Fruit fly (Drosophila melanogaster) whole organism, prepupa: Measurements from ENCODE around the gene CG14427.

Experiments
- Blimp-1 ChIP-seq: fragments of 200-800 bp; sonication (Bioruptor generic); optimal IDR thresholded peaks from 3 replicates; lab custom pipeline; 2017; ENCODE audit warnings: missing biosample characterization, missing genetic modification characterization, mild to moderate bottlenecking, moderate library complexity, missing genetic modification reagents
- CG10669 ChIP-seq: fragments of 200-800 bp; sonication (Bioruptor generic); optimal IDR thresholded peaks from 3 replicates; lab custom pipeline; 2018; ENCODE audit warnings: missing biosample characterization, mild to moderate bottlenecking, missing genetic modification characterization, moderate library complexity
- CG11762 ChIP-seq: fragments of 200-800 bp; sonication (Bioruptor generic); optimal IDR thresholded peaks from 3 replicates; lab custom pipeline; 2016; ENCODE audit warnings: missing biosample characterization, missing genetic modification characterization; ENCODE audit not compliant: insufficient read depth
- CG11902 ChIP-seq: fragments of 200-800 bp; sonication (Bioruptor generic); optimal IDR thresholded peaks from 3 replicates; lab custom pipeline; 2016; ENCODE audit warnings: missing biosample characterization, missing genetic modification characterization
- CG15336 ChIP-seq: fragments of 200-800 bp; sonication (Bioruptor generic); IDR thresholded peaks from 2 replicates; pipeline ENCODE4 v1.3.6; 2022; ENCODE audit warnings: missing biosample characterization, missing genetic modification characterization
- CG16779 ChIP-seq: fragments of 200-800 bp; sonication (Bioruptor generic); optimal IDR thresholded peaks from 3 replicates; lab custom pipeline; 2017; ENCODE audit warnings: missing biosample characterization, mild to moderate bottlenecking, missing genetic modification characterization
- CG3032 ChIP-seq: fragments of 200-800 bp; optimal IDR thresholded peaks from 2 replicates; lab custom pipeline; 2019; ENCODE audit warnings: missing biosample characterization, mild to moderate bottlenecking, missing genetic modification characterization, moderate library complexity
- CG31627 ChIP-seq: fragments of 200-800 bp; sonication (Bioruptor generic); optimal IDR thresholded peaks from 3 replicates; lab custom pipeline; 2016; ENCODE audit warnings: missing biosample characterization, missing genetic modification characterization
- CG32006 ChIP-seq: fragments of 200-800 bp; sonication (Bioruptor generic); optimal IDR thresholded peaks from 3 replicates; lab custom pipeline; 2017; ENCODE audit warnings: missing biosample characterization, mild to moderate bottlenecking, missing genetic modification characterization
- CG34406 ChIP-seq: fragments of 200-800 bp; sonication (Bioruptor generic); optimal IDR thresholded peaks from 3 replicates; lab custom pipeline; 2016; ENCODE audit warnings: missing biosample characterization, missing genetic modification characterization
- CG4318 ChIP-seq: fragments of 200-800 bp; sonication (Bioruptor generic); optimal IDR thresholded peaks from 3 replicates; lab custom pipeline; 2017; ENCODE audit warnings: missing biosample characterization, mild to moderate bottlenecking, missing genetic modification characterization
- CG6792 ChIP-seq: fragments of 200-800 bp; sonication (Bioruptor generic); optimal IDR thresholded peaks from 3 replicates; lab custom pipeline; 2016; ENCODE audit warnings: missing biosample characterization, missing genetic modification characterization
- CG6808 ChIP-seq: fragments of 200-800 bp; sonication (Bioruptor generic); optimal IDR thresholded peaks from 3 replicates; lab custom pipeline; 2017; ENCODE audit warnings: missing biosample characterization, missing genetic modification characterization, mild to moderate bottlenecking, moderate library complexity, missing genetic modification reagents
- CG7368 ChIP-seq: fragments of 200-800 bp; sonication (Bioruptor generic); optimal IDR thresholded peaks from 3 replicates; lab custom pipeline; 2016; ENCODE audit warnings: missing biosample characterization, missing genetic modification characterization
- CG8119 ChIP-seq: fragments of 200-800 bp; sonication (Bioruptor generic); IDR thresholded peaks from 3 replicates; pipeline ENCODE4 v1.3.6; 2022; ENCODE audit warnings: missing biosample characterization, missing genetic modification characterization
- CG8319 ChIP-seq: fragments of 200-800 bp; sonication (Bioruptor generic); optimal IDR thresholded peaks from 3 replicates; lab custom pipeline; 2016; ENCODE audit warnings: missing biosample characterization, missing genetic modification characterization
- CG8632 ChIP-seq: fragments of 200-800 bp; sonication (Bioruptor generic); optimal IDR thresholded peaks from 3 replicates; lab custom pipeline; 2016; ENCODE audit warnings: missing biosample characterization, missing genetic modification characterization
- Eip75B ChIP-seq: fragments of 200-800 bp; sonication (Bioruptor generic); optimal IDR thresholded peaks from 3 replicates; lab custom pipeline; 2016; ENCODE audit warnings: missing biosample characterization, missing genetic modification characterization
- Eip93F ChIP-seq: fragments of 200-800 bp; sonication (Bioruptor generic); optimal IDR thresholded peaks from 2 replicates; lab custom pipeline; 2016; ENCODE audit warnings: missing biosample characterization, mild to moderate bottlenecking, missing genetic modification characterization
- Ets21C ChIP-seq: fragments of 200-800 bp; sonication (Bioruptor generic); optimal IDR thresholded peaks from 3 replicates; lab custom pipeline; 2016; ENCODE audit warnings: missing biosample characterization, missing genetic modification characterization
- Gug ChIP-seq: fragments of 200-800 bp; sonication (Bioruptor generic); IDR thresholded peaks from 2 replicates; pipeline ENCODE4 v1.3.6; 2022; ENCODE audit warnings: missing biosample characterization, missing genetic modification characterization
- Hr38 ChIP-seq: sonication (Bioruptor generic); optimal IDR thresholded peaks from 2 replicates; lab custom pipeline; 2016; ENCODE audit warnings: missing biosample characterization, missing genetic modification characterization
- Hr4 ChIP-seq: fragments of 200-800 bp; sonication (Bioruptor generic); optimal IDR thresholded peaks from 3 replicates; lab custom pipeline; 2016; ENCODE audit warnings: missing biosample characterization, missing genetic modification characterization
- Lpt ChIP-seq: fragments of 200-800 bp; sonication (Bioruptor generic); optimal IDR thresholded peaks from 3 replicates; lab custom pipeline; 2016; ENCODE audit warnings: missing biosample characterization, missing genetic modification characterization
- OdsH ChIP-seq: fragments of 200-800 bp; sonication (Bioruptor generic); optimal IDR thresholded peaks from 3 replicates; lab custom pipeline; 2016; ENCODE audit warnings: missing biosample characterization, missing genetic modification characterization
- Smox ChIP-seq: fragments of 200-800 bp; sonication (Bioruptor generic); optimal IDR thresholded peaks from 3 replicates; lab custom pipeline; 2016; ENCODE audit warnings: missing biosample characterization, missing genetic modification characterization
- Sox102F ChIP-seq: fragments of 200-800 bp; sonication (Bioruptor generic); optimal IDR thresholded peaks from 2 replicates; lab custom pipeline; 2016; ENCODE audit warnings: missing biosample characterization, mild to moderate bottlenecking, missing genetic modification characterization
- Sox14 ChIP-seq: fragments of 200-800 bp; sonication (Bioruptor generic); optimal IDR thresholded peaks from 3 replicates; lab custom pipeline; 2016; ENCODE audit warnings: missing biosample characterization, missing genetic modification characterization
- Sox15 ChIP-seq: fragments of 200-800 bp; sonication (Bioruptor generic); optimal IDR thresholded peaks from 3 replicates; lab custom pipeline; 2016; ENCODE audit warnings: missing biosample characterization, missing genetic modification characterization
- achi ChIP-seq: fragments of 200-800 bp; sonication (Bioruptor generic); optimal IDR thresholded peaks from 3 replicates; lab custom pipeline; 2016; ENCODE audit warnings: missing biosample characterization, missing genetic modification characterization
- acj6 ChIP-seq: fragments of 200-800 bp; sonication (Bioruptor generic); optimal IDR thresholded peaks from 3 replicates; lab custom pipeline; 2016; ENCODE audit warnings: missing biosample characterization, missing genetic modification characterization
- cyc ChIP-seq: fragments of 200-800 bp; sonication (Bioruptor generic); optimal IDR thresholded peaks from 3 replicates; lab custom pipeline; 2016; ENCODE audit warnings: missing biosample characterization, missing genetic modification characterization
- dac ChIP-seq: fragments of 200-800 bp; sonication (Bioruptor generic); optimal IDR thresholded peaks from 2 replicates; lab custom pipeline; 2017; ENCODE audit warnings: missing biosample characterization, mild to moderate bottlenecking, missing genetic modification characterization
- dsx ChIP-seq: fragments of 200-800 bp; optimal IDR thresholded peaks from 3 replicates; lab custom pipeline; 2019; ENCODE audit warnings: missing biosample characterization, mild to moderate bottlenecking, missing genetic modification characterization, moderate library complexity; ENCODE audit not compliant: poor library complexity, severe bottlenecking
- eg ChIP-seq: fragments of 200-800 bp; sonication (Bioruptor generic); IDR thresholded peaks from 3 replicates; pipeline ENCODE4 v1.3.6; 2022; ENCODE audit warnings: missing biosample characterization, missing genetic modification characterization
- fd59A ChIP-seq: fragments of 200-800 bp; sonication (Bioruptor generic); optimal IDR thresholded peaks from 2 replicates; lab custom pipeline; 2017; ENCODE audit warnings: missing biosample characterization, mild to moderate bottlenecking, missing genetic modification characterization, missing genetic modification reagents
- fd85E ChIP-seq: fragments of 200-800 bp; sonication (Bioruptor generic); optimal IDR thresholded peaks from 3 replicates; lab custom pipeline; 2016; ENCODE audit warnings: missing biosample characterization, missing genetic modification characterization
- fkh ChIP-seq: fragments of 200-800 bp; sonication (Bioruptor generic); optimal IDR thresholded peaks from 3 replicates; lab custom pipeline; 2017; ENCODE audit warnings: missing biosample characterization, mild to moderate bottlenecking, missing genetic modification characterization, moderate library complexity
- lz ChIP-seq: fragments of 200-800 bp; sonication (Bioruptor generic); optimal IDR thresholded peaks from 3 replicates; lab custom pipeline; 2016; ENCODE audit warnings: missing biosample characterization, missing genetic modification characterization
- salr ChIP-seq, 2 experiments: fragments of 200-800 bp; sonication (Bioruptor generic); optimal IDR thresholded peaks; 3 replicates each; lab custom pipeline; 2016 to 2018; ENCODE audit warnings: missing biosample characterization in 2 of 2, missing genetic modification characterization in 2 of 2, mild to moderate bottlenecking in 1 of 2
- spab ChIP-seq: fragments of 200-800 bp; sonication (Bioruptor generic); optimal IDR thresholded peaks from 2 replicates; lab custom pipeline; 2017; ENCODE audit warnings: missing biosample characterization, mild to moderate bottlenecking, missing genetic modification characterization, missing genetic modification reagents
- ss ChIP-seq, 2 experiments: fragments of 200-800 bp; sonication (Bioruptor generic); optimal IDR thresholded peaks; 2 replicates in 1 of 2; 3 replicates in 1 of 2; lab custom pipeline; 2017 to 2018; ENCODE audit warnings: mild to moderate bottlenecking in 2 of 2, missing biosample characterization in 2 of 2, missing genetic modification characterization in 2 of 2, moderate library complexity in 1 of 2
- svp ChIP-seq: fragments of 200-800 bp; sonication (Bioruptor generic); peaks from one replicate; lab custom pipeline; 2016; ENCODE audit warnings: missing biosample characterization, missing genetic modification characterization
- topi ChIP-seq: fragments of 200-800 bp; sonication (Bioruptor generic); optimal IDR thresholded peaks from 3 replicates; lab custom pipeline; 2016; ENCODE audit warnings: missing biosample characterization, missing genetic modification characterization

The CG14427 gene

dm6 chrX:7014931-7015428 is 25.4 kb upstream of the CG14427 start (continued):
- no peak for TF ChIP-seq CG11902 (GFP tag; lab: Kevin White, UChicago)
- TF ChIP-seq CG6808 (GFP tag; lab: Kevin White, UChicago): peak; percentile 23
- TF ChIP-seq cyc (GFP tag; lab: Kevin White, UChicago): peak; percentile 11
- TF ChIP-seq eg (GFP tag; lab: Robert Waterston, UW): peak; percentile 60; the same call in 2 of the 3 replicates
- TF ChIP-seq Eip75B (GFP tag; lab: Kevin White, UChicago): peak; percentile 71
- peak; percentile 37 for TF ChIP-seq CG31627 (GFP tag; lab: Kevin White, UChicago)
- peak; percentile 32 for TF ChIP-seq CG6792 (GFP tag; lab: Kevin White, UChicago)
- peak; percentile 82 for TF ChIP-seq CG3032
- no peak for TF ChIP-seq dac (GFP tag; lab: Kevin White, UChicago)
- no peak for TF ChIP-seq Hr38 (GFP tag; lab: Kevin White, UChicago)
- peak; percentile 10 for TF ChIP-seq Sox102F (GFP tag; lab: Kevin White, UChicago)
- peak; percentile 39 for TF ChIP-seq fkh (GFP tag; lab: Kevin White, UChicago)
- no peak for TF ChIP-seq CG10669 (GFP tag; lab: Kevin White, UChicago)
- TF ChIP-seq Sox15: no peak
- peak; percentile 85 for TF ChIP-seq svp (GFP tag; lab: Kevin White, UChicago)
- no peak for TF ChIP-seq spab (GFP tag; lab: Kevin White, UChicago)
- TF ChIP-seq CG11762: peak; percentile 20
- no peak for TF ChIP-seq CG4318 (GFP tag; lab: Kevin White, UChicago)
- peak; percentile 27 for TF ChIP-seq dsx
- peak; percentile 61 for TF ChIP-seq Hr4 (GFP tag; lab: Kevin White, UChicago)
- TF ChIP-seq CG34406: peak; percentile 5
- TF ChIP-seq Lpt: no peak
- TF ChIP-seq CG8632: peak; percentile 23
- peak; percentile 12 for TF ChIP-seq Ets21C
- peak; percentile 48 for TF ChIP-seq OdsH
- TF ChIP-seq CG16779: peak; percentile 30

DNA sequence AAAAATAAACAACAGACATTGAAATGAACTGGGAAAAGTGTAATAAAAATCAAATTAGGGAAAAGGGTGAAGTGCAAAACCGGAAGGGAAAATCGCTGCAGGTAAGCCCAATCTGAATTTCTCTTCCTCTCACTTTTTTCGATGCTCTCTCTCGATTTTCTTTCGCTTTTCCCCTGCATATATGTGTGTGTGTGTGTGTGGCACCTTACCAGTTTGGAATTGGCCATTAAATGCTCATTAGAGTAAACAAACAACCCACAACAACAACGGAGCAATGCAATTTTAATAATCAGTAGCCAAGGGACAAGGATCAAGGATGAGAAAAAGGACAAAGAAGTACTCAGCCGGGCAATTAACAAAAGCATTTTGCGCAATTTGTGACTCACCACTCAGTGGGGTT is 5.5 kb upstream of the CG14427 start:
- TF ChIP-seq fd59A (GFP tag; lab: Kevin White, UChicago): no peak
- no peak for TF ChIP-seq eg (GFP tag; lab: Robert Waterston, UW)
- TF ChIP-seq Hr4 (GFP tag; lab: Kevin White, UChicago): no peak
- TF ChIP-seq CG32006: no peak
- TF ChIP-seq Smox (GFP tag; lab: Kevin White, UChicago): no peak
- TF ChIP-seq CG15336 (GFP tag; lab: Robert Waterston, UW): no peak
- no peak for TF ChIP-seq Blimp-1 (GFP tag; lab: Kevin White, UChicago)
- no peak for TF ChIP-seq topi (GFP tag; lab: Kevin White, UChicago)
- TF ChIP-seq ss (GFP tag; optimal IDR thresholded peaks at IDR 0.05; lab: Kevin White, UChicago): no peak
- TF ChIP-seq CG8632: no peak
- TF ChIP-seq CG11762: no peak
- TF ChIP-seq lz (GFP tag; lab: Kevin White, UChicago): no peak
- TF ChIP-seq Lpt: no peak
- no peak for TF ChIP-seq Sox14 (GFP tag; lab: Kevin White, UChicago)

DNA sequence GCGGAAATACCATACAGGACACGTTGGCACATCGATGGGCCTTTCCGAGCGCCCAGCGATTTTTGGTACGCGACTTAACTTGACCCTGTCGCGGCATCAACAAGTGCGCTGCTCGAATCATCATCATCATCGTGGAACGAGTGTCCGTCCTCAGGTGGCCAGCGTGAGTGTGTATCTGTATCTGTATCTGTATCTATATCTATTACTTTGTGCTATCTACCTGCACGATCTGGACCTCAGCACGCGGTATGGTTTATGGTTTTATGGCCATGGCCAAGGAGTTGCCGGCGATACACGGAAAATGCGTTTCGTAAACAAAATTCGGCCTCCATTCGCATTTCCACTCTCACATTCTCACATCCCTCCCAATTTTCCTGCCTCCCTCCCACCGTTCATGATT is 3.3 kb upstream of the CG14427 start:
- TF ChIP-seq CG6792 (GFP tag; lab: Kevin White, UChicago): no peak
- no peak for TF ChIP-seq svp (GFP tag; lab: Kevin White, UChicago)
- no peak for TF ChIP-seq CG8632
- no peak for TF ChIP-seq dac (GFP tag; lab: Kevin White, UChicago)
- TF ChIP-seq salr (GFP tag; optimal IDR thresholded peaks at IDR 0.05; lab: Kevin White, UChicago): no peak
- TF ChIP-seq, all 60 proteins: peak for 0

dm6 chrX:7049087-7049486 is 8.7 kb downstream of the CG14427 start, which contains the start of gene nullo:
nullo (plus strand) TSS chrX:7049476.
- no peak for TF ChIP-seq fkh (GFP tag; lab: Kevin White, UChicago)
- TF ChIP-seq CG8632: no peak
- no peak for TF ChIP-seq Eip93F (GFP tag; lab: Kevin White, UChicago)
- TF ChIP-seq CG8119: no peak
- TF ChIP-seq Gug: no peak
- no peak for TF ChIP-seq fd85E (GFP tag; lab: Kevin White, UChicago)
- TF ChIP-seq CG7368: no peak
- no peak for TF ChIP-seq acj6 (GFP tag; lab: Kevin White, UChicago)
- TF ChIP-seq CG8319 (GFP tag; lab: Kevin White, UChicago): no peak
- TF ChIP-seq achi (GFP tag; lab: Kevin White, UChicago): no peak
- no peak for TF ChIP-seq CG6808 (GFP tag; lab: Kevin White, UChicago)
- no peak for TF ChIP-seq Blimp-1 (GFP tag; lab: Kevin White, UChicago)
